Worm (Caenorhabditis elegans): ENCODE measurements around the gene F38H4.5.

ce11 chrIV:11864226-11864625, 12.2 kb downstream of the F38H4.5 start, which contains the start of gene trpa-1:
- no peak for TF ChIP-seq unc-62 (GFP tag; optimal IDR thresholded peaks at IDR 0.05)
- no peak for TF ChIP-seq egrh-3 (GFP tag; IDR thresholded peaks at IDR 0.05)
- TF ChIP-seq sdz-38 (tag; optimal IDR thresholded peaks at IDR 0.05) = no peak
- no peak for TF ChIP-seq akir-1 (GFP tag; optimal IDR thresholded peaks at IDR 0.05)
- no peak for TF ChIP-seq snpc-4 (GFP tag; optimal IDR thresholded peaks at IDR 0.05)
- TF ChIP-seq snpc-4 (tag; optimal IDR thresholded peaks at IDR 0.05) = no peak
- TF ChIP-seq egl-44 (GFP tag; IDR thresholded peaks at IDR 0.05) = no peak
- no peak for TF ChIP-seq ceh-40 (GFP tag; IDR thresholded peaks at IDR 0.05)
- no peak for TF ChIP-seq gei-17 (GFP tag; optimal IDR thresholded peaks at IDR 0.05)
- no peak for TF ChIP-seq nhr-120 (GFP tag; IDR thresholded peaks at IDR 0.05)
- no peak for TF ChIP-seq ama-1 (optimal IDR thresholded peaks at IDR 0.05)
- TF ChIP-seq ama-1 (GFP tag; optimal IDR thresholded peaks at IDR 0.05) = no peak
- no peak for TF ChIP-seq ceh-91 (GFP tag; IDR thresholded peaks at IDR 0.05)
- no peak for TF ChIP-seq Y53G8AR.9 (GFP tag; conservative IDR thresholded peaks at IDR 0.05)

Measured in whole organism, young adult.